Worm (Caenorhabditis elegans) whole organism, L3 larva: ENCODE data around the gene gfi-3.

ENCODE experiments used
- R02D3.7 ChIP-seq: fragments of 150-350 bp; optimal IDR thresholded peaks from 2 replicates; lab custom pipeline; 2014; ENCODE audit warnings: missing biosample characterization, missing genetic modification characterization
- ZK546.5 ChIP-seq: sonication (generic microtip); optimal IDR thresholded peaks from 2 replicates; lab custom pipeline; 2017; ENCODE audit warnings: missing biosample characterization, missing genetic modification characterization
- aly-2 ChIP-seq: fragments of 150-350 bp; optimal IDR thresholded peaks from 2 replicates; lab custom pipeline; 2014; ENCODE audit warnings: missing biosample characterization, missing genetic modification characterization
- ama-1 ChIP-seq: fragments of 150-350 bp; optimal IDR thresholded peaks from 2 replicates; lab custom pipeline; 2018
- ceh-16 ChIP-seq: sonication (generic microtip); optimal IDR thresholded peaks from 2 replicates; lab custom pipeline; 2017; ENCODE audit warnings: missing biosample characterization, missing genetic modification characterization
- ceh-28 ChIP-seq: fragments of 150-350 bp; optimal IDR thresholded peaks from 2 replicates; lab custom pipeline; 2014; ENCODE audit warnings: missing biosample characterization, missing genetic modification reagents, missing genetic modification characterization
- ceh-82 ChIP-seq: fragments of 150-350 bp; optimal IDR thresholded peaks from 2 replicates; lab custom pipeline; 2014; ENCODE audit warnings: missing biosample characterization, missing genetic modification characterization
- ceh-9 ChIP-seq: sonication (generic microtip); optimal IDR thresholded peaks from 2 replicates; lab custom pipeline; 2018; ENCODE audit warnings: missing biosample characterization, missing genetic modification characterization
- daf-12 ChIP-seq: fragments of 150-350 bp; optimal IDR thresholded peaks from 2 replicates; lab custom pipeline; 2014; ENCODE audit warnings: missing biosample characterization, missing genetic modification reagents, missing genetic modification characterization
- egl-27 ChIP-seq: sonication (generic microtip); optimal IDR thresholded peaks from 4 replicates; lab custom pipeline; 2017; ENCODE audit warnings: missing biosample characterization, missing genetic modification reagents, missing genetic modification characterization
- egl-5 ChIP-seq: fragments of 150-350 bp; optimal IDR thresholded peaks from 2 replicates; lab custom pipeline; 2017; ENCODE audit warnings: missing biosample characterization, missing genetic modification reagents, missing genetic modification characterization, inconsistent platforms
- elt-1 ChIP-seq: fragments of 150-350 bp; optimal IDR thresholded peaks from 2 replicates; lab custom pipeline; 2014; ENCODE audit warnings: missing biosample characterization, missing genetic modification characterization
- elt-2 ChIP-seq: sonication (generic microtip); optimal IDR thresholded peaks from 2 replicates; lab custom pipeline; 2016; ENCODE audit warnings: missing genetic modification reagents, mild to moderate bottlenecking, missing genetic modification characterization, missing compliant biosample characterization
- elt-3 ChIP-seq, 3 experiments: fragments of 150-350 bp in 1 of 3; sonication (generic microtip) in 2 of 3; optimal IDR thresholded peaks; 2 replicates in 2 of 3; 4 replicates in 1 of 3; lab custom pipeline; 2014 to 2017; ENCODE audit warnings: missing biosample characterization in 3 of 3, missing genetic modification characterization in 3 of 3
- eor-1 ChIP-seq, 2 experiments: fragments of 150-350 bp; optimal IDR thresholded peaks; 2 replicates each; lab custom pipeline; 2014 to 2018; ENCODE audit warnings: missing biosample characterization in 2 of 2, missing genetic modification characterization in 2 of 2
- fkh-10 ChIP-seq: sonication (generic microtip); optimal IDR thresholded peaks from 2 replicates; lab custom pipeline; 2017; ENCODE audit warnings: missing biosample characterization, missing genetic modification reagents, missing genetic modification characterization
- fkh-2 ChIP-seq: fragments of 150-350 bp; optimal IDR thresholded peaks from 2 replicates; lab custom pipeline; 2014; ENCODE audit warnings: missing biosample characterization, missing genetic modification reagents, missing genetic modification characterization
- fos-1 ChIP-seq: fragments of 150-350 bp; optimal IDR thresholded peaks from 2 replicates; lab custom pipeline; 2014; ENCODE audit warnings: missing biosample characterization, missing genetic modification characterization
- hmg-11 ChIP-seq: sonication (generic microtip); optimal IDR thresholded peaks from 2 replicates; lab custom pipeline; 2016; ENCODE audit warnings: missing genetic modification characterization, missing compliant biosample characterization
- jun-1 ChIP-seq: fragments of 150-350 bp; optimal IDR thresholded peaks from 2 replicates; lab custom pipeline; 2014; ENCODE audit warnings: missing biosample characterization, missing genetic modification reagents, missing genetic modification characterization
- lin-15B ChIP-seq: fragments of 150-350 bp; optimal IDR thresholded peaks from 2 replicates; lab custom pipeline; 2014; ENCODE audit warnings: missing biosample characterization, missing genetic modification characterization
- lin-39 ChIP-seq: fragments of 150-350 bp; optimal IDR thresholded peaks from 2 replicates; lab custom pipeline; 2018; ENCODE audit warnings: missing biosample characterization, missing genetic modification reagents, missing genetic modification characterization
- lsy-12 ChIP-seq: sonication (generic microtip); optimal IDR thresholded peaks from 2 replicates; lab custom pipeline; 2016; ENCODE audit warnings: mild to moderate bottlenecking, missing genetic modification characterization, missing compliant biosample characterization
- mdl-1 ChIP-seq: fragments of 150-350 bp; optimal IDR thresholded peaks from 2 replicates; lab custom pipeline; 2014; ENCODE audit warnings: missing biosample characterization, missing genetic modification characterization
- mml-1 ChIP-seq: fragments of 150-350 bp; sonication (generic microtip); optimal IDR thresholded peaks from 3 replicates; lab custom pipeline; 2014; ENCODE audit warnings: missing biosample characterization, missing genetic modification characterization
- nfya-1 ChIP-seq: sonication (generic microtip); optimal IDR thresholded peaks from 2 replicates; lab custom pipeline; 2017; ENCODE audit warnings: missing genetic modification characterization, mild to moderate bottlenecking, missing compliant biosample characterization, antibody characterized with exemption, moderate library complexity; ENCODE audit not compliant: insufficient read depth
- nhr-11 ChIP-seq: fragments of 150-350 bp; optimal IDR thresholded peaks from 2 replicates; lab custom pipeline; 2014; ENCODE audit warnings: missing biosample characterization, missing genetic modification characterization
- nhr-12 ChIP-seq: fragments of 150-350 bp; optimal IDR thresholded peaks from 2 replicates; lab custom pipeline; 2014; ENCODE audit warnings: missing biosample characterization, missing genetic modification characterization
- nhr-23 ChIP-seq: fragments of 150-350 bp; optimal IDR thresholded peaks from 2 replicates; lab custom pipeline; 2014; ENCODE audit warnings: missing biosample characterization, missing genetic modification reagents, missing genetic modification characterization
- nhr-237 ChIP-seq: fragments of 150-350 bp; optimal IDR thresholded peaks from 2 replicates; lab custom pipeline; 2014; ENCODE audit warnings: missing biosample characterization, missing genetic modification characterization
- nhr-25 ChIP-seq: sonication (generic microtip); optimal IDR thresholded peaks from 2 replicates; lab custom pipeline; 2017; ENCODE audit warnings: missing biosample characterization, missing genetic modification characterization
- nhr-28 ChIP-seq: fragments of 150-350 bp; optimal IDR thresholded peaks from 2 replicates; lab custom pipeline; 2014; ENCODE audit warnings: missing biosample characterization, missing genetic modification characterization
- nhr-43 ChIP-seq: sonication (generic microtip); optimal IDR thresholded peaks from 2 replicates; lab custom pipeline; 2016; ENCODE audit warnings: mild to moderate bottlenecking, missing genetic modification characterization, missing compliant biosample characterization; ENCODE audit not compliant: poor library complexity, severe bottlenecking
- nhr-67 ChIP-seq: fragments of 150-350 bp; optimal IDR thresholded peaks from 2 replicates; lab custom pipeline; 2014; ENCODE audit warnings: missing biosample characterization, missing genetic modification characterization
- nhr-76 ChIP-seq: fragments of 150-350 bp; sonication (generic microtip); optimal IDR thresholded peaks from 5 replicates; lab custom pipeline; 2014; ENCODE audit warnings: missing biosample characterization, missing genetic modification characterization
- nhr-77 ChIP-seq: fragments of 150-350 bp; optimal IDR thresholded peaks from 2 replicates; lab custom pipeline; 2014; ENCODE audit warnings: missing biosample characterization, missing genetic modification characterization
- pha-4 ChIP-seq: fragments of 150-350 bp; optimal IDR thresholded peaks from 2 replicates; lab custom pipeline; 2014; ENCODE audit warnings: missing biosample characterization, missing genetic modification reagents, missing genetic modification characterization
- pqm-1 ChIP-seq: fragments of 150-350 bp; optimal IDR thresholded peaks from 2 replicates; lab custom pipeline; 2017; ENCODE audit warnings: missing biosample characterization, missing genetic modification characterization, inconsistent platforms
- sea-2 ChIP-seq: fragments of 150-350 bp; sonication (generic microtip); optimal IDR thresholded peaks from 4 replicates; lab custom pipeline; 2014; ENCODE audit warnings: missing biosample characterization, missing genetic modification reagents, missing genetic modification characterization
- skn-1 ChIP-seq: fragments of 150-350 bp; optimal IDR thresholded peaks from 2 replicates; lab custom pipeline; 2014; ENCODE audit warnings: missing biosample characterization, missing genetic modification characterization
- snpc-4 ChIP-seq: fragments of 150-350 bp; optimal IDR thresholded peaks from 2 replicates; lab custom pipeline; 2014; ENCODE audit warnings: missing biosample characterization, missing genetic modification characterization
- tbx-2 ChIP-seq: sonication (generic microtip); optimal IDR thresholded peaks from 2 replicates; lab custom pipeline; 2016; ENCODE audit warnings: mild to moderate bottlenecking, missing genetic modification characterization, missing compliant biosample characterization
- unc-39 ChIP-seq: sonication (generic microtip); optimal IDR thresholded peaks from 4 replicates; lab custom pipeline; 2017; ENCODE audit warnings: missing biosample characterization, missing genetic modification characterization
- unc-62 ChIP-seq: fragments of 150-350 bp; sonication (generic microtip); optimal IDR thresholded peaks from 4 replicates; lab custom pipeline; 2014; ENCODE audit warnings: missing biosample characterization, missing genetic modification reagents, missing genetic modification characterization
- zag-1 ChIP-seq: fragments of 150-350 bp; optimal IDR thresholded peaks from 2 replicates; lab custom pipeline; 2014; ENCODE audit warnings: missing biosample characterization, missing genetic modification characterization
- ztf-11 ChIP-seq: fragments of 150-350 bp; optimal IDR thresholded peaks from 2 replicates; lab custom pipeline; 2014; ENCODE audit warnings: missing biosample characterization, missing genetic modification characterization
- ztf-4 ChIP-seq: fragments of 150-350 bp; optimal IDR thresholded peaks from 2 replicates; lab custom pipeline; 2014; ENCODE audit warnings: missing biosample characterization, missing genetic modification characterization

The gfi-3 gene

ce11 chrX:14487832-14488231 is 7.5 kb downstream of the gfi-3 start:
- TF ChIP-seq nhr-28 (tag; lab: Kevin White, UChicago) (no peak), lin-39 (tag; lab: Kevin White, UChicago) (peak; percentile 25), elt-1 (peak; percentile 66)
- TF ChIP-seq, all 47 proteins: peak for 2

ce11 chrX:14489945-14490344 is 9.6 kb downstream of the gfi-3 start, which contains the start of gene his-24:
his-24 (plus strand) TSS chrX:14490094.
- peak; percentile 60 for TF ChIP-seq jun-1 (tag; lab: Kevin White, UChicago)
- TF ChIP-seq nhr-77: peak; percentile 3
- peak; percentile 33 for TF ChIP-seq snpc-4 (tag; lab: Kevin White, UChicago)
- peak; percentile 72 for TF ChIP-seq nfya-1 (tag; lab: Kevin White, UChicago)
- TF ChIP-seq ceh-28 (tag; lab: Kevin White, UChicago): no peak
- TF ChIP-seq nhr-237 (tag; lab: Kevin White, UChicago): no peak
- no peak for TF ChIP-seq lin-15B
- TF ChIP-seq fkh-10: no peak
- TF ChIP-seq elt-1: peak; percentile 7
- peak; percentile 86 for TF ChIP-seq nhr-23 (tag; lab: Kevin White, UChicago)
- no peak for TF ChIP-seq ztf-4 (tag; lab: Kevin White, UChicago)
- TF ChIP-seq elt-3 (tag; optimal IDR thresholded peaks at IDR 0.05; lab: Kevin White, UChicago): peak in 1 of 3 experiments; percentile 10
- no peak for TF ChIP-seq nhr-67 (tag; lab: Kevin White, UChicago)
- TF ChIP-seq fos-1: no peak
- TF ChIP-seq pqm-1 (tag; lab: Kevin White, UChicago): no peak
- TF ChIP-seq ceh-9: no peak
- TF ChIP-seq tbx-2 (tag; lab: Kevin White, UChicago): peak; percentile 18
- TF ChIP-seq egl-5: no peak
- peak; percentile 92 for TF ChIP-seq lin-39 (tag; lab: Kevin White, UChicago)
- no peak for TF ChIP-seq unc-39 (tag; lab: Kevin White, UChicago)
- TF ChIP-seq ZK546.5: no peak
- TF ChIP-seq skn-1: peak; percentile 82
- peak; percentile 38 for TF ChIP-seq ceh-82 (tag; lab: Kevin White, UChicago)
- peak; percentile 81 for TF ChIP-seq pha-4 (tag; lab: Kevin White, UChicago)
- TF ChIP-seq unc-62 (GFP tag; lab: Kevin White, UChicago): no peak
- TF ChIP-seq nhr-11 (tag; lab: Kevin White, UChicago): no peak
- no peak for TF ChIP-seq nhr-28 (tag; lab: Kevin White, UChicago)
- no peak for TF ChIP-seq ztf-11 (tag; lab: Kevin White, UChicago)
- no peak for TF ChIP-seq daf-12 (tag; lab: Kevin White, UChicago)
- TF ChIP-seq R02D3.7 (tag; lab: Kevin White, UChicago): peak; percentile 16
- peak; percentile 75 for TF ChIP-seq lsy-12 (tag; lab: Kevin White, UChicago)
- no peak for TF ChIP-seq sea-2 (GFP tag; lab: Kevin White, UChicago)
- TF ChIP-seq aly-2: no peak
- peak; percentile 56 for TF ChIP-seq hmg-11 (tag; lab: Kevin White, UChicago)
- TF ChIP-seq nhr-76 (tag; lab: Kevin White, UChicago): no peak
- TF ChIP-seq nhr-25 (tag; lab: Kevin White, UChicago): peak; percentile 94
- no peak for TF ChIP-seq nhr-12 (tag; lab: Kevin White, UChicago)
- no peak for TF ChIP-seq ceh-16 (tag; lab: Kevin White, UChicago)
- TF ChIP-seq zag-1 (tag; lab: Kevin White, UChicago): no peak
- TF ChIP-seq fkh-2 (tag; lab: Kevin White, UChicago): no peak
- TF ChIP-seq elt-2 (tag; lab: Kevin White, UChicago): peak; percentile 59
- no peak for TF ChIP-seq eor-1 (tag; optimal IDR thresholded peaks at IDR 0.05; lab: Kevin White, UChicago)
- TF ChIP-seq ama-1 (lab: Kevin White, UChicago): peak; percentile 91
- TF ChIP-seq egl-27 (tag; lab: Kevin White, UChicago): peak; percentile 49
- no peak for TF ChIP-seq mdl-1
- peak; percentile 60 for TF ChIP-seq nhr-43 (tag; lab: Kevin White, UChicago)
- TF ChIP-seq mml-1: no peak
